Worm (Caenorhabditis elegans): ENCODE data around the gene F36H12.10.
"Not testable (repeated sequence)": the region's sequence is repeated elsewhere in the genome, so short reads cannot be mapped to it uniquely, and the experiment has no call there.

F36H12.10 gene

ce11 chrIV:5256731-5257130 is 2.2 kb upstream of the F36H12.10 start, which contains the start of gene F36H12.9:
TSS of gene F36H12.9 (plus strand) at chrIV:5257031.
- TF ChIP-seq ztf-3 (GFP tag; optimal IDR thresholded peaks at IDR 0.05); let-607 (tag; optimal IDR thresholded peaks at IDR 0.05); F55B11.4 (tag; optimal IDR thresholded peaks at IDR 0.05; ENCODE audit: borderline replicate concordance, insufficient read depth): not testable (repeated sequence)

ce11 chrIV:5230530-5230929 is 24.0 kb downstream of the F36H12.10 start, which contains the start of gene thn-5:
TSS of gene thn-5 (plus strand) at chrIV:5230830.
- TF ChIP-seq fkh-3 (tag; optimal IDR thresholded peaks at IDR 0.05) (no peak), sdz-38 (tag; optimal IDR thresholded peaks at IDR 0.05) (no peak), K12H6.12 (tag; optimal IDR thresholded peaks at IDR 0.05) (no peak), tbx-9 (tag; optimal IDR thresholded peaks at IDR 0.05; ENCODE audit: borderline replicate concordance) (no peak), rcor-1 (GFP tag; IDR thresholded peaks at IDR 0.05) (no peak), F52B5.7 (tag; optimal IDR thresholded peaks at IDR 0.05) (no peak), hlh-12 (tag; optimal IDR thresholded peaks at IDR 0.05) (no peak), B0336.3 (GFP tag; IDR thresholded peaks at IDR 0.05) (no peak), mxl-1 (tag; optimal IDR thresholded peaks at IDR 0.05) (no peak), lin-26 (GFP tag; IDR thresholded peaks at IDR 0.05) (no peak), snpc-4 (GFP tag; optimal IDR thresholded peaks at IDR 0.05) (no peak), snpc-4 (tag; optimal IDR thresholded peaks at IDR 0.05) (no peak), nhr-179 (tag; optimal IDR thresholded peaks at IDR 0.05) (no peak), pbrm-1 (GFP tag; IDR thresholded peaks at IDR 0.05) (no peak)

ce11 chrIV:5228619-5229018 is 26.0 kb downstream of the F36H12.10 start, which contains the start of gene thn-6:
TSS of gene thn-6 (plus strand) at chrIV:5228919.
- no peak for TF ChIP-seq snpc-1.1 (tag; optimal IDR thresholded peaks at IDR 0.05; ENCODE audit: insufficient read depth)
- TF ChIP-seq lir-1 (GFP tag; conservative IDR thresholded peaks at IDR 0.05), result no peak
- no peak for TF ChIP-seq efl-1 (GFP tag; optimal IDR thresholded peaks at IDR 0.05)
- TF ChIP-seq attf-3 (GFP tag; conservative IDR thresholded peaks at IDR 0.05), result no peak
- no peak for TF ChIP-seq aptf-2 (GFP tag; conservative IDR thresholded peaks at IDR 0.05)
- TF ChIP-seq ztf-18 (tag; optimal IDR thresholded peaks at IDR 0.05), result no peak
- TF ChIP-seq T26A5.8 (tag; optimal IDR thresholded peaks at IDR 0.05), result no peak
- TF ChIP-seq lin-40 (tag; optimal IDR thresholded peaks at IDR 0.05), result no peak
- no peak for TF ChIP-seq F57C9.4 (tag; optimal IDR thresholded peaks at IDR 0.05)
- no peak for TF ChIP-seq repo-1 (tag; optimal IDR thresholded peaks at IDR 0.05)
- no peak for TF ChIP-seq Y79H2A.3 (GFP tag; conservative IDR thresholded peaks at IDR 0.05)
- TF ChIP-seq mel-28 (tag; optimal IDR thresholded peaks at IDR 0.05; ENCODE audit: borderline replicate concordance), result no peak
- TF ChIP-seq ztf-6 (GFP tag; IDR thresholded peaks at IDR 0.05), result no peak
- no peak for TF ChIP-seq hlh-26 (GFP tag; conservative IDR thresholded peaks at IDR 0.05)
- no peak for TF ChIP-seq rcor-1 (GFP tag; IDR thresholded peaks at IDR 0.05)

ce11 chrIV:5226552-5226951 is 28.0 kb downstream of the F36H12.10 start, which contains the start of gene nsph-4.1:
TSS of gene nsph-4.1 (plus strand) at chrIV:5226852.
- not testable (repeated sequence) for TF ChIP-seq akir-1, tbp1, ceh-27 (GFP tag; optimal IDR thresholded peaks at IDR 0.05)

Measured in whole organism, young adult.